Worm (Caenorhabditis elegans) whole organism, young adult: ENCODE measurements around the gene F36D4.1.
A peak's percentile ranks its signal among the peaks of the same experiment; 100 is the strongest.

Experiments
- C17E4.6 ChIP-seq: fragments of 200-800 bp; sonication (Bioruptor generic); IDR thresholded peaks from 2 replicates; pipeline ENCODE4 v1.3.6; 2022; ENCODE audit warnings: missing genetic modification reagents, missing genetic modification characterization, missing compliant biosample characterization
- F22D6.2 ChIP-seq: sonication (generic microtip); optimal IDR thresholded peaks from 2 replicates; lab custom pipeline; 2016; ENCODE audit warnings: mild to moderate bottlenecking, missing genetic modification characterization, missing compliant biosample characterization
- F23B12.7 ChIP-seq: sonication (generic microtip); optimal IDR thresholded peaks from 2 replicates; lab custom pipeline; 2017; ENCODE audit warnings: missing genetic modification characterization, mild to moderate bottlenecking, missing compliant biosample characterization, antibody characterized with exemption, moderate library complexity; ENCODE audit not compliant: insufficient read depth
- F33H1.4 ChIP-seq: fragments of 200-800 bp; sonication (Bioruptor generic); IDR thresholded peaks from 2 replicates; pipeline ENCODE4 v1.3.6; 2022; ENCODE audit warnings: missing genetic modification reagents, missing genetic modification characterization, missing compliant biosample characterization
- F57C9.4 ChIP-seq: sonication (generic microtip); optimal IDR thresholded peaks from 2 replicates; lab custom pipeline; 2017; ENCODE audit warnings: mild to moderate bottlenecking, missing genetic modification characterization, missing compliant biosample characterization
- Y53G8AR.9 ChIP-seq: fragments of 200-800 bp; sonication (Bioruptor generic); conservative IDR thresholded peaks from 2 replicates; pipeline ENCODE4 v1.3.6; 2022; ENCODE audit warnings: missing genetic modification reagents, missing genetic modification characterization, missing compliant biosample characterization
- Y56A3A.18 ChIP-seq: fragments of 200-800 bp; sonication (Bioruptor generic); IDR thresholded peaks from 2 replicates; pipeline ENCODE4 v1.3.6; 2022; ENCODE audit warnings: missing genetic modification reagents, missing genetic modification characterization, missing compliant biosample characterization
- Y79H2A.3 ChIP-seq: fragments of 200-800 bp; sonication (Bioruptor generic); conservative IDR thresholded peaks from 2 replicates; pipeline ENCODE4 v1.3.6; 2022; ENCODE audit warnings: missing genetic modification reagents, missing genetic modification characterization, missing compliant biosample characterization
- Y95B8A.8 ChIP-seq: fragments of 200-800 bp; sonication (Bioruptor generic); IDR thresholded peaks from 2 replicates; pipeline ENCODE4 v1.3.6; 2022; ENCODE audit warnings: missing genetic modification reagents, missing genetic modification characterization, missing compliant biosample characterization
- aptf-3 ChIP-seq: fragments of 200-800 bp; sonication (Bioruptor generic); IDR thresholded peaks from 2 replicates; pipeline ENCODE4 v1.3.6; 2022; ENCODE audit warnings: missing genetic modification characterization, missing compliant biosample characterization
- atf-7 ChIP-seq: sonication (generic microtip); optimal IDR thresholded peaks from 2 replicates; lab custom pipeline; 2017; ENCODE audit warnings: mild to moderate bottlenecking, missing genetic modification characterization, missing compliant biosample characterization
- attf-5 ChIP-seq: fragments of 200-800 bp; sonication (Bioruptor generic); optimal IDR thresholded peaks from 2 replicates; lab custom pipeline; 2018; ENCODE audit warnings: mild to moderate bottlenecking, missing genetic modification characterization, missing compliant biosample characterization
- attf-6 ChIP-seq: fragments of 200-800 bp; sonication (Bioruptor generic); IDR thresholded peaks from 2 replicates; pipeline ENCODE4 v1.3.6; 2022; ENCODE audit warnings: missing genetic modification reagents, missing genetic modification characterization, missing compliant biosample characterization
- bed-2 ChIP-seq: fragments of 200-800 bp; sonication (Bioruptor generic); IDR thresholded peaks from 2 replicates; pipeline ENCODE4 v1.3.6; 2022; ENCODE audit warnings: missing genetic modification reagents, missing genetic modification characterization, missing compliant biosample characterization
- cebp-1 ChIP-seq, 2 experiments: fragments of 200-800 bp in 1 of 2; sonication (Bioruptor generic) in 1 of 2; sonication (generic microtip) in 1 of 2; IDR thresholded peaks in 1 of 2; optimal IDR thresholded peaks in 1 of 2; 2 replicates each; pipeline versions ENCODE4 v1.3.6 to Lab custom; 2017 to 2022; ENCODE audit warnings: missing compliant biosample characterization in 2 of 2, missing genetic modification characterization in 2 of 2, mild to moderate bottlenecking in 1 of 2, missing genetic modification reagents in 1 of 2, moderate library complexity in 1 of 2
- cebp-2 ChIP-seq: fragments of 200-800 bp; sonication (Bioruptor generic); IDR thresholded peaks from 2 replicates; pipeline ENCODE4 v1.3.6; 2022; ENCODE audit warnings: missing genetic modification characterization, missing compliant biosample characterization
- ceh-91 ChIP-seq: fragments of 200-800 bp; sonication (Bioruptor generic); IDR thresholded peaks from 2 replicates; pipeline ENCODE4 v1.3.6; 2022; ENCODE audit warnings: missing genetic modification reagents, missing genetic modification characterization, missing compliant biosample characterization
- chd-7 ChIP-seq: sonication (generic microtip); optimal IDR thresholded peaks from 2 replicates; lab custom pipeline; 2016; ENCODE audit warnings: mild to moderate bottlenecking, missing genetic modification characterization, moderate library complexity, missing compliant biosample characterization
- die-1 ChIP-seq: sonication (generic microtip); optimal IDR thresholded peaks from 2 replicates; lab custom pipeline; 2016; ENCODE audit warnings: missing genotype, mild to moderate bottlenecking, missing genetic modification characterization, missing compliant biosample characterization
- egl-18 ChIP-seq: fragments of 200-800 bp; sonication (Bioruptor generic); IDR thresholded peaks from 2 replicates; pipeline ENCODE4 v1.3.6; 2022; ENCODE audit warnings: missing genetic modification reagents, missing genetic modification characterization, missing compliant biosample characterization
- egl-44 ChIP-seq: fragments of 200-800 bp; sonication (Bioruptor generic); IDR thresholded peaks from 2 replicates; pipeline ENCODE4 v1.3.6; 2022; ENCODE audit warnings: missing genetic modification reagents, missing genetic modification characterization, missing compliant biosample characterization
- egrh-3 ChIP-seq: fragments of 200-800 bp; sonication (Bioruptor generic); IDR thresholded peaks from 2 replicates; pipeline ENCODE4 v1.3.6; 2022; ENCODE audit warnings: missing genetic modification reagents, missing genetic modification characterization, missing compliant biosample characterization
- fkh-3 ChIP-seq: sonication (generic microtip); optimal IDR thresholded peaks from 2 replicates; lab custom pipeline; 2016; ENCODE audit warnings: mild to moderate bottlenecking, missing genetic modification characterization, missing compliant biosample characterization
- hlh-12 ChIP-seq: sonication (generic microtip); optimal IDR thresholded peaks from 2 replicates; lab custom pipeline; 2016; ENCODE audit warnings: missing genetic modification characterization, missing compliant biosample characterization
- hsf-1 ChIP-seq: fragments of 200-800 bp; sonication (Bioruptor generic); IDR thresholded peaks from 2 replicates; pipeline ENCODE4 v1.3.6; 2022; ENCODE audit warnings: missing genetic modification reagents, missing genetic modification characterization, missing compliant biosample characterization
- lag-1 ChIP-seq: fragments of 200-800 bp; sonication (Bioruptor generic); IDR thresholded peaks from 2 replicates; pipeline ENCODE4 v1.3.6; 2022; ENCODE audit warnings: missing genetic modification reagents, missing genetic modification characterization, missing compliant biosample characterization
- lin-54 ChIP-seq: fragments of 200-800 bp; sonication (Bioruptor generic); optimal IDR thresholded peaks from 2 replicates; lab custom pipeline; 2018; ENCODE audit warnings: mild to moderate bottlenecking, missing genetic modification characterization, missing compliant biosample characterization
- madf-10 ChIP-seq: sonication (generic microtip); optimal IDR thresholded peaks from 2 replicates; lab custom pipeline; 2016; ENCODE audit warnings: mild to moderate bottlenecking, missing genetic modification characterization, missing compliant biosample characterization
- mes-4 ChIP-seq: sonication (generic microtip); optimal IDR thresholded peaks from 2 replicates; lab custom pipeline; 2016; ENCODE audit warnings: missing genotype, missing genetic modification characterization, missing compliant biosample characterization
- nfya-2 ChIP-seq: fragments of 200-800 bp; sonication (Bioruptor generic); IDR thresholded peaks from 2 replicates; pipeline ENCODE4 v1.3.6; 2022; ENCODE audit warnings: missing genetic modification reagents, missing genetic modification characterization, missing compliant biosample characterization
- nfyb-1 ChIP-seq: fragments of 200-800 bp; sonication (Bioruptor generic); IDR thresholded peaks from 2 replicates; pipeline ENCODE4 v1.3.6; 2022; ENCODE audit warnings: missing genetic modification reagents, missing genetic modification characterization, missing compliant biosample characterization
- nhr-80 ChIP-seq: sonication (generic microtip); optimal IDR thresholded peaks from 2 replicates; lab custom pipeline; 2016; ENCODE audit warnings: missing genetic modification characterization, missing compliant biosample characterization
- repo-1 ChIP-seq: sonication (generic microtip); optimal IDR thresholded peaks from 2 replicates; lab custom pipeline; 2017; ENCODE audit warnings: mild to moderate bottlenecking, missing genetic modification characterization, missing compliant biosample characterization
- sea-2 ChIP-seq: fragments of 200-800 bp; sonication (Bioruptor generic); IDR thresholded peaks from 2 replicates; pipeline ENCODE4 v1.3.6; 2022; ENCODE audit warnings: missing genetic modification characterization, missing compliant biosample characterization
- snpc-1.1 ChIP-seq: sonication (generic microtip); optimal IDR thresholded peaks from 2 replicates; lab custom pipeline; 2017; ENCODE audit warnings: missing genetic modification characterization, mild to moderate bottlenecking, missing compliant biosample characterization, antibody characterized with exemption, moderate library complexity, missing genotype, missing genetic modification reagents; ENCODE audit not compliant: insufficient read depth
- tlf-1 ChIP-seq: fragments of 200-800 bp; sonication (Bioruptor generic); optimal IDR thresholded peaks from 2 replicates; lab custom pipeline; 2018; ENCODE audit warnings: mild to moderate bottlenecking, missing genetic modification characterization, missing compliant biosample characterization
- unc-130 ChIP-seq: sonication (generic microtip); optimal IDR thresholded peaks from 2 replicates; lab custom pipeline; 2016; ENCODE audit warnings: missing genetic modification reagents, missing genetic modification characterization, missing compliant biosample characterization
- zfh-2 ChIP-seq: fragments of 200-800 bp; sonication (Bioruptor generic); conservative IDR thresholded peaks from 2 replicates; pipeline ENCODE4 v1.3.6; 2022; ENCODE audit warnings: missing genetic modification reagents, missing genetic modification characterization, missing compliant biosample characterization
- ztf-22 ChIP-seq: fragments of 200-800 bp; sonication (Bioruptor generic); optimal IDR thresholded peaks from 2 replicates; lab custom pipeline; 2018; ENCODE audit warnings: mild to moderate bottlenecking, missing genetic modification characterization, moderate library complexity, missing compliant biosample characterization
- ztf-6 ChIP-seq: fragments of 200-800 bp; sonication (Bioruptor generic); IDR thresholded peaks from 2 replicates; pipeline ENCODE4 v1.3.6; 2022; ENCODE audit warnings: missing genetic modification reagents, missing genetic modification characterization, missing compliant biosample characterization

Gene F36D4.1

DNA sequence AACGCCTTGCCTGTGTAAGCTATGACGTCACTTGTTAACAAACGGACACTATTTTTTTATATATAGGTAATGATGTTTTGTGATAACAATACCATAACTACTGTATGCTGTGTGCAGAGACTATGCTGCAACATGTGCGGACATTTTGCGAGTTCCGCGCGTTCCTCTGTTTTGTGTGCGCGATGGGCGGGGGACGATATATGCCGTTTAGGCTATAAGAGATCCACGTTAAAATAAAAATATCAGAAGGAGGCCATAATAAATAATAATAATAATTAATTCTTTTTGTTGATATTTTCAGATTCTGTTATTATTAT, 23.2 kb downstream of the F36D4.1 start (continued):
- TF ChIP-seq ztf-6 (GFP tag; lab: Robert Waterston, UW) (no peak), fkh-3 (tag; lab: Kevin White, UChicago) (no peak), madf-10 (no peak)

- no peak for TF ChIP-seq F33H1.4 (GFP tag; lab: Robert Waterston, UW)
- TF ChIP-seq fkh-3 (tag; lab: Kevin White, UChicago) = no peak
- no peak for TF ChIP-seq nfyb-1 (GFP tag; lab: Robert Waterston, UW)
- no peak for TF ChIP-seq Y79H2A.3 (GFP tag; lab: Robert Waterston, UW)
- no peak for TF ChIP-seq bed-2
- TF ChIP-seq zfh-2 (GFP tag; lab: Robert Waterston, UW) = no peak
- no peak for TF ChIP-seq egrh-3 (GFP tag; lab: Robert Waterston, UW)
- no peak for TF ChIP-seq chd-7 (tag; lab: Kevin White, UChicago)
- no peak for TF ChIP-seq nfya-2 (GFP tag; lab: Robert Waterston, UW)
- TF ChIP-seq ztf-22 (GFP tag; lab: Kevin White, UChicago) = no peak
- TF ChIP-seq, all 124 proteins: peak for 0
These were observed 24.3 kb downstream of the F36D4.1 start for ce11 chrV:9441046-9441445.

DNA sequence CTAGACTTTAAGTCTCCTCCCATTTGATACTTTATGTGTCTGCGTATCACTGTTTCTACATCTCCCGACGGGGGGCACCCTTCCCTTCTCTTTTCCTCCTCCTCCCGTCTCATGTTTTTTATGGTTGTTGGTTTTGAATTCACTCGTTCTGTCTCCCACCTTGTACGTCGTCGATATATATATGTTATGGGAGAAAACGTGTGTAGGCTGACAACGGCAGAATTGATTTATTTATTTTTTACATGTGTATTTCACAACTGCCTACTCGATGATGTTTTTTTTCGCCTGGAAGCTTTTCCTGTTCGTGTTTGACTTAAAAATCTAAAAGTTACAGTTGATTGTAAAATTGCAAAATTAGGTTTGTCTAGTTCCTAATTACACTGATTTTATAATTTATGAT, 25.7 kb downstream of the F36D4.1 start:
- no peak for TF ChIP-seq unc-130
- no peak for TF ChIP-seq repo-1 (tag; lab: Kevin White, UChicago)
- TF ChIP-seq egl-44 (GFP tag; lab: Robert Waterston, UW) = no peak
- no peak for TF ChIP-seq Y56A3A.18 (GFP tag; lab: Robert Waterston, UW)
- TF ChIP-seq hsf-1 (GFP tag; lab: Robert Waterston, UW) = no peak
- no peak for TF ChIP-seq lin-54 (GFP tag; lab: Kevin White, UChicago)
- TF ChIP-seq snpc-1.1 (tag; lab: Kevin White, UChicago) = no peak
- TF ChIP-seq cebp-1 (GFP tag; IDR thresholded peaks at IDR 0.05; lab: Robert Waterston, UW) = no peak
- TF ChIP-seq cebp-1 (tag; optimal IDR thresholded peaks at IDR 0.05; lab: Kevin White, UChicago) = peak; percentile 23

DNA sequence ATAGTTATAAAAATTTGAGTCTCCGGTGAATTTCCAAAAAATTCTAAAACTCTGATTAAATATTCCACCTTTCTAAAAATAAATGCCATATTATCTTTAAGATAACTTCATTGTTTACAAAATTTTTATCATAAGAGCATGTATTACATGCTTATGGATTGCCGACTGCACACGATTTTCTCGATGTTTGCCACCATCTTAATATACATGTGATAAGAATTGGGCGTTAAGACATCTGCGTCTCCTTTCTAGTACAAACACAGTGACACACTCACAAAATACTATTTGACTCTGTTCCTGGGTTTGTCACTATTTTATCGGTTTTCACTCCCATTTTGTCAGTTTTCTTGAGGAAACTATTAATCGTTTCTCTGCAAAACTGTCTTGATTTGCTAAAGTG, 26.4 kb downstream of the F36D4.1 start:
- TF ChIP-seq nhr-80 (tag; lab: Kevin White, UChicago) = peak; percentile 63
- no peak for TF ChIP-seq lag-1 (GFP tag; lab: Robert Waterston, UW)

ce11 chrV:9443748-9444147, 27.0 kb downstream of the F36D4.1 start, which contains the start of gene wdr-62:
Gene wdr-62 (plus strand): TSS chrV:9444048.
- TF ChIP-seq C17E4.6 (GFP tag; lab: Robert Waterston, UW) (no peak), mes-4 (tag; lab: Kevin White, UChicago) (no peak), fkh-3 (tag; lab: Kevin White, UChicago) (no peak), sea-2 (GFP tag; lab: Robert Waterston, UW) (no peak), cebp-2 (no peak), atf-7 (no peak), nfya-2 (GFP tag; lab: Robert Waterston, UW) (no peak), Y53G8AR.9 (no peak), ceh-91 (GFP tag; lab: Robert Waterston, UW) (no peak), die-1 (tag; lab: Kevin White, UChicago) (no peak), F57C9.4 (tag; lab: Kevin White, UChicago) (no peak), F22D6.2 (tag; lab: Kevin White, UChicago) (no peak), aptf-3 (GFP tag; lab: Robert Waterston, UW) (no peak), egl-18 (GFP tag; lab: Robert Waterston, UW) (no peak), Y95B8A.8 (no peak), attf-6 (GFP tag; lab: Robert Waterston, UW) (no peak), attf-5 (GFP tag; lab: Kevin White, UChicago) (no peak), tlf-1 (no peak), hlh-12 (tag; lab: Kevin White, UChicago) (no peak), F23B12.7 (no peak)
- TF ChIP-seq, all 124 proteins: peak for 0
